Fruit fly (Drosophila melanogaster) whole organism, pupa: Measurements from ENCODE around the gene witty.

ENCODE experiments used
- CG12605 ChIP-seq: fragments of 200-800 bp; sonication (Bioruptor generic); IDR thresholded peaks from 2 replicates; pipeline ENCODE4 v1.3.6; 2022; ENCODE audit warnings: missing biosample characterization, missing genetic modification characterization
- CG13204 ChIP-seq: fragments of 200-800 bp; sonication (Bioruptor generic); optimal IDR thresholded peaks from 2 replicates; lab custom pipeline; 2018; ENCODE audit warnings: missing biosample characterization, mild to moderate bottlenecking, missing genetic modification characterization, moderate library complexity
- CG14655 ChIP-seq: fragments of 200-800 bp; sonication (Bioruptor generic); optimal IDR thresholded peaks from 3 replicates; lab custom pipeline; 2017; ENCODE audit warnings: mild to moderate bottlenecking, missing biosample characterization, missing genetic modification reagents, missing genetic modification characterization
- CG15710 ChIP-seq: fragments of 200-800 bp; sonication (Bioruptor generic); optimal IDR thresholded peaks from 2 replicates; lab custom pipeline; 2018; ENCODE audit warnings: missing biosample characterization, mild to moderate bottlenecking, missing genetic modification characterization, moderate library complexity
- CG34367 ChIP-seq: fragments of 200-800 bp; sonication (Bioruptor generic); optimal IDR thresholded peaks from 2 replicates; lab custom pipeline; 2018; ENCODE audit warnings: missing biosample characterization, mild to moderate bottlenecking, missing genetic modification characterization
- CG4496 ChIP-seq: fragments of 200-800 bp; sonication (Bioruptor generic); IDR thresholded peaks from 3 replicates; pipeline ENCODE4 v1.3.6; 2022; ENCODE audit warnings: missing biosample characterization, missing genetic modification characterization
- CG8301 ChIP-seq: fragments of 200-800 bp; sonication (Bioruptor generic); optimal IDR thresholded peaks from 2 replicates; lab custom pipeline; 2018; ENCODE audit warnings: missing biosample characterization, mild to moderate bottlenecking, missing genetic modification characterization
- EcR ChIP-seq: fragments of 200-800 bp; sonication (Bioruptor generic); optimal IDR thresholded peaks from 3 replicates; lab custom pipeline; 2019; ENCODE audit warnings: missing biosample characterization, missing genetic modification characterization, mild to moderate bottlenecking, moderate library complexity, missing genetic modification reagents
- Ets98B ChIP-seq: fragments of 200-800 bp; sonication (Bioruptor generic); IDR thresholded peaks from 2 replicates; pipeline ENCODE4 v1.3.6; 2022; ENCODE audit warnings: missing biosample characterization, missing genetic modification characterization
- Pif1A ChIP-seq: fragments of 200-800 bp; sonication (Bioruptor generic); optimal IDR thresholded peaks from 3 replicates; lab custom pipeline; 2016; ENCODE audit warnings: missing biosample characterization, missing genetic modification characterization
- Snoo ChIP-seq: fragments of 200-800 bp; sonication (Bioruptor generic); optimal IDR thresholded peaks from 3 replicates; lab custom pipeline; 2017; ENCODE audit warnings: missing biosample characterization, mild to moderate bottlenecking, missing genetic modification characterization, inconsistent platforms
- gl ChIP-seq: fragments of 200-800 bp; sonication (Bioruptor generic); optimal IDR thresholded peaks from 2 replicates; lab custom pipeline; 2018; ENCODE audit warnings: missing biosample characterization, mild to moderate bottlenecking, missing genetic modification characterization

DNA sequence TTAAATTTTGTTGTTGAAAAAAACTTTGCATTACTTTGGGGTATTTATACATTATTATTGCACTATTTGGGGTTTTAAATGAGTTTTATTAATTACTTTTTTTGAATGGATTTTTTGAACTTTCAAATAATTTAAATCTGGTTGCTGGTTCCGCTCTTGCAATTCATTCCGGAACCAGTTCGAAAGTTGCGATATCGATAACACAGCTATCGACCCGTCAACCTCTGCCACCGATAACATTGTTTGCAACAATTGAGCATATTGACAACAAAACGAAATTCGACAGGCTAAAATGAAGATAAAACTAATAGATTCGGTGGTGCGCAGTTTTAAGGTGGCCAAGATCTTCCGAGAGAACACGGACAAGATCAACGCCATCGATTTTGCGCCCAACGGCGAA is 36.1 kb downstream of the witty start, which contains the start of gene Wdr82:
- TF ChIP-seq CG8301 (tag; lab: Kevin White, UChicago) (no peak), CG12605 (GFP tag; lab: Robert Waterston, UW) (no peak), CG13204 (GFP tag; lab: Kevin White, UChicago) (no peak), CG34367 (no peak), Ets98B (no peak), EcR (GFP tag; lab: Kevin White, UChicago) (no peak), gl (tag; lab: Kevin White, UChicago) (no peak), CG4496 (no peak), Pif1A (GFP tag; lab: Kevin White, UChicago) (no peak), CG15710 (tag; lab: Kevin White, UChicago) (no peak), CG14655 (GFP tag; lab: Kevin White, UChicago) (no peak), Snoo (tag; lab: Kevin White, UChicago) (no peak)
